Worm (Caenorhabditis elegans) whole organism, L4 larva: ENCODE results near the gene Y57E12B.11.

Experiments used
- F10B5.3 ChIP-seq: sonication (generic microtip); optimal IDR thresholded peaks from 2 replicates; lab custom pipeline; 2016; ENCODE audit warnings: mild to moderate bottlenecking, missing genetic modification characterization, missing compliant biosample characterization
- F26F4.8 ChIP-seq: fragments of 200-800 bp; sonication (Bioruptor generic); conservative IDR thresholded peaks from 2 replicates; pipeline ENCODE4 v1.3.6; 2022; ENCODE audit warnings: missing genetic modification characterization, missing compliant biosample characterization
- F49E8.2 ChIP-seq: sonication (generic microtip); optimal IDR thresholded peaks from 2 replicates; lab custom pipeline; 2016; ENCODE audit warnings: missing compliant biosample characterization, mild to moderate bottlenecking, missing genetic modification characterization, borderline replicate concordance
- T20F7.1 ChIP-seq: fragments of 200-800 bp; sonication (Bioruptor generic); optimal IDR thresholded peaks from 2 replicates; lab custom pipeline; 2018; ENCODE audit warnings: mild to moderate bottlenecking, missing genetic modification characterization, missing compliant biosample characterization
- T26A8.4 ChIP-seq: fragments of 200-800 bp; sonication (Bioruptor generic); IDR thresholded peaks from 2 replicates; pipeline ENCODE4 v1.3.6; 2022; ENCODE audit warnings: missing genetic modification characterization, missing compliant biosample characterization
- Y105C5A.15 ChIP-seq: fragments of 200-800 bp; sonication (Bioruptor generic); IDR thresholded peaks from 2 replicates; pipeline ENCODE4 v1.3.6; 2022; ENCODE audit warnings: missing genetic modification characterization, missing compliant biosample characterization
- ZK546.5 ChIP-seq, 2 experiments: sonication (generic microtip); optimal IDR thresholded peaks; 2 replicates each; lab custom pipeline; 2017; ENCODE audit warnings: missing biosample characterization in 2 of 2, missing genetic modification characterization in 2 of 2
- aha-1 ChIP-seq: fragments of 150-350 bp; peaks from one replicate; lab custom pipeline; 2014; ENCODE audit warnings: missing biosample characterization, missing genetic modification characterization
- aly-2 ChIP-seq: sonication (generic microtip); optimal IDR thresholded peaks from 2 replicates; lab custom pipeline; 2018; ENCODE audit warnings: missing biosample characterization, missing genetic modification characterization
- attf-4 ChIP-seq: sonication (generic microtip); optimal IDR thresholded peaks from 3 replicates; lab custom pipeline; 2017; ENCODE audit warnings: missing biosample characterization, missing genetic modification characterization
- ceh-28 ChIP-seq: fragments of 150-350 bp; optimal IDR thresholded peaks from 2 replicates; lab custom pipeline; 2014; ENCODE audit warnings: missing biosample characterization, missing genetic modification reagents, missing genetic modification characterization
- ces-1 ChIP-seq: fragments of 150-350 bp; sonication (generic microtip); optimal IDR thresholded peaks from 4 replicates; lab custom pipeline; 2014; ENCODE audit warnings: missing biosample characterization, missing genetic modification reagents, missing genetic modification characterization
- dmd-6 ChIP-seq: fragments of 200-800 bp; sonication (Bioruptor generic); IDR thresholded peaks from 2 replicates; pipeline ENCODE4 v1.3.6; 2022; ENCODE audit warnings: missing genetic modification reagents, missing genetic modification characterization, missing compliant biosample characterization
- dmd-8 ChIP-seq: fragments of 200-800 bp; sonication (Bioruptor generic); IDR thresholded peaks from 2 replicates; pipeline ENCODE4 v1.3.6; 2022; ENCODE audit warnings: missing genetic modification characterization, missing compliant biosample characterization
- dmd-9 ChIP-seq: fragments of 200-800 bp; sonication (Bioruptor generic); IDR thresholded peaks from 2 replicates; pipeline ENCODE4 v1.3.6; 2022; ENCODE audit warnings: missing genetic modification reagents, missing genetic modification characterization, missing compliant biosample characterization
- dpl-1 ChIP-seq: fragments of 150-350 bp; optimal IDR thresholded peaks from 2 replicates; lab custom pipeline; 2014; ENCODE audit warnings: missing biosample characterization, missing genetic modification reagents, missing genetic modification characterization
- egl-27 ChIP-seq: sonication (generic microtip); optimal IDR thresholded peaks from 3 replicates; lab custom pipeline; 2017; ENCODE audit warnings: missing biosample characterization, missing genetic modification reagents, missing genetic modification characterization
- egl-43 ChIP-seq: fragments of 200-800 bp; sonication (Bioruptor generic); IDR thresholded peaks from 2 replicates; pipeline ENCODE4 v1.3.6; 2022; ENCODE audit warnings: missing genetic modification reagents, missing genetic modification characterization, missing compliant biosample characterization
- gei-8 ChIP-seq: fragments of 200-800 bp; sonication (Bioruptor generic); optimal IDR thresholded peaks from 2 replicates; lab custom pipeline; 2018; ENCODE audit warnings: mild to moderate bottlenecking, missing genetic modification characterization, missing compliant biosample characterization
- hlh-11 ChIP-seq: fragments of 200-800 bp; sonication (Bioruptor generic); optimal IDR thresholded peaks from 2 replicates; lab custom pipeline; 2018; ENCODE audit warnings: mild to moderate bottlenecking, missing genetic modification characterization, missing compliant biosample characterization
- hlh-30 ChIP-seq: sonication (generic microtip); optimal IDR thresholded peaks from 2 replicates; lab custom pipeline; 2017; ENCODE audit warnings: antibody characterized with exemption, mild to moderate bottlenecking, missing genetic modification characterization, missing compliant biosample characterization; ENCODE audit not compliant: insufficient read depth
- hmg-1.1 ChIP-seq: fragments of 200-800 bp; sonication (Bioruptor generic); IDR thresholded peaks from 2 replicates; pipeline ENCODE4 v1.3.6; 2022; ENCODE audit warnings: missing genetic modification reagents, missing genetic modification characterization, missing compliant biosample characterization
- lim-7 ChIP-seq: fragments of 200-800 bp; sonication (Bioruptor generic); IDR thresholded peaks from 2 replicates; pipeline ENCODE4 v1.3.6; 2022; ENCODE audit warnings: missing genetic modification characterization, missing compliant biosample characterization
- lin-13 ChIP-seq: fragments of 150-350 bp; optimal IDR thresholded peaks from 2 replicates; lab custom pipeline; 2014; ENCODE audit warnings: missing biosample characterization, missing genetic modification reagents, missing genetic modification characterization
- lin-29 ChIP-seq: fragments of 200-800 bp; sonication (Bioruptor generic); IDR thresholded peaks from 2 replicates; pipeline ENCODE4 v1.3.6; 2022; ENCODE audit warnings: missing genetic modification reagents, missing genetic modification characterization, missing compliant biosample characterization
- lin-39 ChIP-seq: fragments of 150-350 bp; optimal IDR thresholded peaks from 2 replicates; lab custom pipeline; 2014; ENCODE audit warnings: missing biosample characterization, missing genetic modification reagents, missing genetic modification characterization
- lir-3 ChIP-seq: sonication (generic microtip); optimal IDR thresholded peaks from 2 replicates; lab custom pipeline; 2016; ENCODE audit warnings: mild to moderate bottlenecking, missing genetic modification characterization, missing compliant biosample characterization
- lsy-2 ChIP-seq, 2 experiments: fragments of 150-350 bp in 1 of 2; sonication (generic microtip) in 1 of 2; optimal IDR thresholded peaks; 2 replicates each; lab custom pipeline; 2014 to 2017; ENCODE audit warnings: missing biosample characterization in 2 of 2, missing genetic modification characterization in 2 of 2
- madf-5 ChIP-seq, 2 experiments: fragments of 200-800 bp; sonication (Bioruptor generic); IDR thresholded peaks; 2 replicates each; pipeline ENCODE4 v1.3.6; 2022; ENCODE audit warnings: missing compliant biosample characterization in 2 of 2, missing genetic modification characterization in 2 of 2
- madf-9 ChIP-seq: fragments of 200-800 bp; sonication (Bioruptor generic); conservative IDR thresholded peaks from 2 replicates; pipeline ENCODE4 v1.3.6; 2022; ENCODE audit warnings: missing genetic modification reagents, missing genetic modification characterization, missing compliant biosample characterization
- mep-1 ChIP-seq: fragments of 150-350 bp; sonication (generic microtip); optimal IDR thresholded peaks from 3 replicates; lab custom pipeline; 2014; ENCODE audit warnings: missing biosample characterization, missing genetic modification characterization
- mes-2 ChIP-seq: sonication (generic microtip); optimal IDR thresholded peaks from 2 replicates; lab custom pipeline; 2016; ENCODE audit warnings: missing genotype, mild to moderate bottlenecking, missing genetic modification characterization, missing compliant biosample characterization; ENCODE audit not compliant: poor library complexity, severe bottlenecking
- nhr-102 ChIP-seq: sonication (generic microtip); optimal IDR thresholded peaks from 2 replicates; lab custom pipeline; 2016; ENCODE audit warnings: mild to moderate bottlenecking, missing genetic modification characterization, moderate library complexity, missing compliant biosample characterization
- nhr-28 ChIP-seq: fragments of 150-350 bp; optimal IDR thresholded peaks from 2 replicates; lab custom pipeline; 2014; ENCODE audit warnings: missing biosample characterization, missing genetic modification characterization
- nhr-41 ChIP-seq: fragments of 200-800 bp; sonication (Bioruptor generic); IDR thresholded peaks from 2 replicates; pipeline ENCODE4 v1.3.6; 2022; ENCODE audit warnings: missing genetic modification reagents, missing genetic modification characterization, missing compliant biosample characterization
- nhr-6 ChIP-seq: fragments of 150-350 bp; optimal IDR thresholded peaks from 2 replicates; lab custom pipeline; 2014; ENCODE audit warnings: missing biosample characterization, missing genetic modification characterization
- nhr-76 ChIP-seq: fragments of 150-350 bp; optimal IDR thresholded peaks from 2 replicates; lab custom pipeline; 2014; ENCODE audit warnings: missing biosample characterization, missing genetic modification characterization
- nhr-77 ChIP-seq: fragments of 150-350 bp; optimal IDR thresholded peaks from 2 replicates; lab custom pipeline; 2014; ENCODE audit warnings: missing biosample characterization, missing genetic modification characterization
- saeg-2 ChIP-seq: fragments of 200-800 bp; sonication (Bioruptor generic); IDR thresholded peaks from 2 replicates; pipeline ENCODE4 v1.3.6; 2022; ENCODE audit warnings: missing genetic modification reagents, missing genetic modification characterization, missing compliant biosample characterization
- sdz-12 ChIP-seq: fragments of 200-800 bp; sonication (Bioruptor generic); optimal IDR thresholded peaks from 2 replicates; lab custom pipeline; 2018; ENCODE audit warnings: mild to moderate bottlenecking, missing genetic modification characterization, missing compliant biosample characterization
- set-16 ChIP-seq: fragments of 200-800 bp; sonication (Bioruptor generic); IDR thresholded peaks from 2 replicates; pipeline ENCODE4 v1.3.6; 2022; ENCODE audit warnings: missing genetic modification reagents, missing genetic modification characterization, missing compliant biosample characterization
- spr-3 ChIP-seq: fragments of 200-800 bp; sonication (Bioruptor generic); optimal IDR thresholded peaks from 2 replicates; lab custom pipeline; 2018; ENCODE audit warnings: mild to moderate bottlenecking, missing genetic modification characterization, missing compliant biosample characterization
- tag-97 ChIP-seq: fragments of 200-800 bp; sonication (Bioruptor generic); IDR thresholded peaks from 2 replicates; pipeline ENCODE4 v1.3.6; 2022; ENCODE audit warnings: missing genetic modification characterization, missing compliant biosample characterization
- tra-1 ChIP-seq: fragments of 200-800 bp; sonication (Bioruptor generic); IDR thresholded peaks from 2 replicates; pipeline ENCODE4 v1.3.6; 2022; ENCODE audit warnings: missing genetic modification reagents, missing genetic modification characterization, missing compliant biosample characterization
- unc-39 ChIP-seq: sonication (generic microtip); optimal IDR thresholded peaks from 2 replicates; lab custom pipeline; 2017; ENCODE audit warnings: missing biosample characterization, missing genetic modification characterization
- zag-1 ChIP-seq: fragments of 150-350 bp; optimal IDR thresholded peaks from 2 replicates; lab custom pipeline; 2014; ENCODE audit warnings: missing biosample characterization, missing genetic modification characterization
- zfp-2 ChIP-seq: sonication (generic microtip); optimal IDR thresholded peaks from 2 replicates; lab custom pipeline; 2016; ENCODE audit warnings: mild to moderate bottlenecking, missing genetic modification characterization, missing compliant biosample characterization
- zfp-3 ChIP-seq: fragments of 200-800 bp; sonication (Bioruptor generic); conservative IDR thresholded peaks from 2 replicates; pipeline ENCODE4 v1.3.6; 2022; ENCODE audit warnings: missing genetic modification reagents, missing genetic modification characterization, missing compliant biosample characterization
- zip-11 ChIP-seq: fragments of 200-800 bp; sonication (Bioruptor generic); IDR thresholded peaks from 2 replicates; pipeline ENCODE4 v1.3.6; 2022; ENCODE audit warnings: missing genetic modification characterization, missing compliant biosample characterization
- ztf-11 ChIP-seq: fragments of 150-350 bp; optimal IDR thresholded peaks from 2 replicates; lab custom pipeline; 2014; ENCODE audit warnings: missing biosample characterization, missing genetic modification characterization

Y57E12B.11 gene

ce11 chrV:6997041-6997552 is 47.4 kb upstream of the Y57E12B.11 start, which contains the start of gene nhr-107 (continued):
- no peak for TF ChIP-seq nhr-76 (tag; lab: Kevin White, UChicago)
- no peak for TF ChIP-seq gei-8 (GFP tag; lab: Kevin White, UChicago)
- no peak for TF ChIP-seq egl-27 (tag; lab: Kevin White, UChicago)
- no peak for TF ChIP-seq mes-2 (tag; lab: Kevin White, UChicago)
- no peak for TF ChIP-seq zag-1 (tag; lab: Kevin White, UChicago)
- no peak for TF ChIP-seq nhr-6 (tag; lab: Kevin White, UChicago)
- TF ChIP-seq madf-9 (GFP tag; lab: Robert Waterston, UW): no peak
- TF ChIP-seq nhr-28: peak; percentile 96
- TF ChIP-seq T20F7.1 (GFP tag; lab: Kevin White, UChicago): no peak
- no peak for TF ChIP-seq lin-13 (GFP tag; lab: Kevin White, UChicago)

ce11 chrV:6993999-6994398 is 44.3 kb upstream of the Y57E12B.11 start:
- TF ChIP-seq nhr-102 (tag; lab: Kevin White, UChicago) (no peak), lsy-2 (tag; optimal IDR thresholded peaks at IDR 0.05; lab: Kevin White, UChicago) (peak in 1 of 2 experiments; percentile 27), attf-4 (tag; lab: Kevin White, UChicago) (no peak), nhr-6 (tag; lab: Kevin White, UChicago) (peak; percentile 41), tra-1 (no peak), F10B5.3 (tag; lab: Kevin White, UChicago) (no peak), dmd-9 (GFP tag; lab: Robert Waterston, UW) (no peak), zfp-2 (tag; lab: Kevin White, UChicago) (no peak), nhr-28 (peak; percentile 84), egl-43 (GFP tag; lab: Robert Waterston, UW) (no peak), hlh-30 (tag; lab: Kevin White, UChicago) (peak; percentile 88), aly-2 (tag; lab: Kevin White, UChicago) (no peak), hlh-11 (tag; lab: Kevin White, UChicago) (peak; percentile 58), spr-3 (GFP tag; lab: Kevin White, UChicago) (no peak), zfp-3 (no peak), dpl-1 (GFP tag; lab: Kevin White, UChicago) (peak; percentile 17), lin-29 (GFP tag; lab: Robert Waterston, UW) (no peak), set-16 (no peak), Y105C5A.15 (GFP tag; lab: Robert Waterston, UW) (no peak), lir-3 (tag; lab: Kevin White, UChicago) (no peak), mep-1 (peak; percentile 14), ceh-28 (tag; lab: Kevin White, UChicago) (no peak), hmg-1.1 (GFP tag; lab: Robert Waterston, UW) (no peak), saeg-2 (GFP tag; lab: Robert Waterston, UW) (no peak), nhr-41 (no peak), ces-1 (GFP tag; lab: Kevin White, UChicago) (no peak), sdz-12 (GFP tag; lab: Kevin White, UChicago) (no peak), nhr-77 (tag; lab: Kevin White, UChicago) (no peak), tag-97 (no peak), madf-5 (GFP tag; IDR thresholded peaks at IDR 0.05; lab: Robert Waterston, UW) (no peak), lin-39 (tag; lab: Kevin White, UChicago) (no peak), zip-11 (GFP tag; lab: Robert Waterston, UW) (no peak), F26F4.8 (GFP tag; lab: Robert Waterston, UW) (no peak), lim-7 (GFP tag; lab: Robert Waterston, UW) (no peak), egl-27 (tag; lab: Kevin White, UChicago) (no peak), ztf-11 (tag; lab: Kevin White, UChicago) (no peak), aha-1 (tag; lab: Kevin White, UChicago) (no peak), dmd-6 (peak; percentile 93), F49E8.2 (tag; lab: Kevin White, UChicago) (no peak), ZK546.5 (tag; optimal IDR thresholded peaks at IDR 0.05; lab: Kevin White, UChicago) (no peak), dmd-8 (no peak), T26A8.4 (GFP tag; lab: Robert Waterston, UW) (no peak), unc-39 (no peak)
